Fruit fly (Drosophila melanogaster) whole organism, embryonic: ENCODE results near the gene CG34180.

Source experiments
- CG10565 ChIP-seq: fragments of 200-800 bp; sonication (Bioruptor generic); optimal IDR thresholded peaks from 3 replicates; lab custom pipeline; 2016; ENCODE audit warnings: missing biosample characterization, mild to moderate bottlenecking, missing genetic modification characterization
- CG11504 ChIP-seq: fragments of 200-800 bp; sonication (Bioruptor generic); optimal IDR thresholded peaks from 3 replicates; lab custom pipeline; 2019; ENCODE audit warnings: missing biosample characterization, mild to moderate bottlenecking, missing genetic modification characterization, moderate library complexity
- CG12769 ChIP-seq: fragments of 200-800 bp; sonication (Bioruptor generic); optimal IDR thresholded peaks from 2 replicates; lab custom pipeline; 2019; ENCODE audit warnings: missing biosample characterization, mild to moderate bottlenecking, missing genetic modification characterization, moderate library complexity
- CG17361 ChIP-seq: fragments of 200-800 bp; sonication (Bioruptor generic); IDR thresholded peaks from 3 replicates; pipeline ENCODE4 v1.3.6; 2022; ENCODE audit warnings: missing biosample characterization, missing genetic modification characterization
- CG17802 ChIP-seq: fragments of 200-800 bp; sonication (Bioruptor generic); optimal IDR thresholded peaks from 2 replicates; lab custom pipeline; 2018; ENCODE audit warnings: missing biosample characterization, mild to moderate bottlenecking, missing genetic modification characterization, moderate library complexity
- CG2202 ChIP-seq: fragments of 200-800 bp; sonication (Bioruptor generic); optimal IDR thresholded peaks from 2 replicates; lab custom pipeline; 2018; ENCODE audit warnings: missing biosample characterization, mild to moderate bottlenecking, missing genetic modification characterization
- CG2678 ChIP-seq: fragments of 200-800 bp; sonication (Bioruptor generic); optimal IDR thresholded peaks from 3 replicates; lab custom pipeline; 2019; ENCODE audit warnings: missing biosample characterization, mild to moderate bottlenecking, missing genetic modification characterization, moderate library complexity
- CG2889 ChIP-seq: fragments of 200-800 bp; sonication (Bioruptor generic); IDR thresholded peaks from 3 replicates; pipeline ENCODE4 v1.3.6; 2022; ENCODE audit warnings: missing biosample characterization, missing genetic modification characterization
- CG3847 ChIP-seq: fragments of 200-800 bp; sonication (Bioruptor generic); IDR thresholded peaks from 2 replicates; pipeline ENCODE4 v1.3.6; 2022; ENCODE audit warnings: missing biosample characterization, missing genetic modification characterization
- CG43689 ChIP-seq: fragments of 200-800 bp; sonication (Bioruptor generic); IDR thresholded peaks from 2 replicates; pipeline ENCODE4 v1.3.6; 2022; ENCODE audit warnings: missing biosample characterization, missing genetic modification characterization
- CG5180 ChIP-seq: fragments of 200-800 bp; sonication (Bioruptor generic); optimal IDR thresholded peaks from 3 replicates; lab custom pipeline; 2017; ENCODE audit warnings: missing biosample characterization, missing genetic modification characterization, mild to moderate bottlenecking, moderate library complexity, missing genetic modification reagents
- CG8281 ChIP-seq: fragments of 200-800 bp; sonication (Bioruptor generic); optimal IDR thresholded peaks from 2 replicates; lab custom pipeline; 2018; ENCODE audit warnings: missing biosample characterization, mild to moderate bottlenecking, missing genetic modification characterization, moderate library complexity
- CG8924 ChIP-seq: fragments of 200-800 bp; optimal IDR thresholded peaks from 3 replicates; lab custom pipeline; 2019; ENCODE audit warnings: missing biosample characterization, mild to moderate bottlenecking, missing genetic modification characterization, moderate library complexity
- CG9215 ChIP-seq: fragments of 200-800 bp; sonication (Bioruptor generic); IDR thresholded peaks from 2 replicates; pipeline ENCODE4 v1.3.6; 2022; ENCODE audit warnings: missing biosample characterization, missing genetic modification characterization
- CG9727 ChIP-seq: fragments of 200-800 bp; sonication (Bioruptor generic); optimal IDR thresholded peaks from 3 replicates; lab custom pipeline; 2017; ENCODE audit warnings: missing biosample characterization, mild to moderate bottlenecking, missing genetic modification characterization
- CHES-1-like ChIP-seq: fragments of 200-800 bp; sonication (Bioruptor generic); optimal IDR thresholded peaks from 2 replicates; lab custom pipeline; 2016; ENCODE audit warnings: missing biosample characterization, missing genetic modification characterization
- D19B ChIP-seq: fragments of 200-800 bp; sonication (Bioruptor generic); optimal IDR thresholded peaks from 2 replicates; lab custom pipeline; 2017; ENCODE audit warnings: missing biosample characterization, mild to moderate bottlenecking, missing genetic modification characterization
- HHEX ChIP-seq: fragments of 200-800 bp; sonication (Bioruptor generic); optimal IDR thresholded peaks from 3 replicates; lab custom pipeline; 2017; ENCODE audit warnings: missing biosample characterization, mild to moderate bottlenecking, missing genetic modification characterization, missing genetic modification reagents
- HLHmδ ChIP-seq: fragments of 200-800 bp; sonication (Bioruptor generic); optimal IDR thresholded peaks from 2 replicates; lab custom pipeline; 2018; ENCODE audit warnings: missing biosample characterization, mild to moderate bottlenecking, missing genetic modification characterization, moderate library complexity
- Hr51 ChIP-seq, 2 experiments: fragments of 200-800 bp; sonication (Bioruptor generic); optimal IDR thresholded peaks; 2 replicates in 1 of 2; 3 replicates in 1 of 2; lab custom pipeline; 2016 to 2018; ENCODE audit warnings: missing biosample characterization in 2 of 2, missing genetic modification characterization in 2 of 2, mild to moderate bottlenecking in 1 of 2, moderate library complexity in 1 of 2
- MTF-1 ChIP-seq: fragments of 200-800 bp; sonication (Bioruptor generic); optimal IDR thresholded peaks from 2 replicates; lab custom pipeline; 2018; ENCODE audit warnings: missing biosample characterization, mild to moderate bottlenecking, missing genetic modification characterization, borderline replicate concordance
- NC2β ChIP-seq: fragments of 200-800 bp; sonication (Bioruptor generic); optimal IDR thresholded peaks from 2 replicates; lab custom pipeline; 2016; ENCODE audit warnings: missing biosample characterization, missing genetic modification characterization
- Neu2 ChIP-seq: fragments of 200-800 bp; sonication (Bioruptor generic); optimal IDR thresholded peaks from 3 replicates; lab custom pipeline; 2016; ENCODE audit warnings: missing biosample characterization, missing genetic modification characterization, borderline replicate concordance
- Poxn ChIP-seq: fragments of 200-800 bp; sonication (Bioruptor generic); IDR thresholded peaks from 2 replicates; pipeline ENCODE4 v1.3.6; 2022; ENCODE audit warnings: missing biosample characterization, missing genetic modification characterization
- Ravus ChIP-seq: fragments of 200-800 bp; sonication (Bioruptor generic); IDR thresholded peaks from 2 replicates; pipeline ENCODE4 v1.3.6; 2022; ENCODE audit warnings: missing biosample characterization, missing genetic modification characterization
- Sox100B ChIP-seq: fragments of 200-800 bp; sonication (Bioruptor generic); optimal IDR thresholded peaks from 3 replicates; lab custom pipeline; 2018; ENCODE audit warnings: missing biosample characterization, mild to moderate bottlenecking, missing genetic modification characterization
- Usf ChIP-seq: fragments of 200-800 bp; sonication (Bioruptor generic); optimal IDR thresholded peaks from 2 replicates; lab custom pipeline; 2017; ENCODE audit warnings: missing genotype, missing biosample characterization, missing genetic modification characterization
- aop ChIP-seq: fragments of 200-800 bp; sonication (Bioruptor generic); IDR thresholded peaks from 2 replicates; pipeline ENCODE4 v1.3.6; 2022; ENCODE audit warnings: missing biosample characterization, missing genetic modification characterization
- ap ChIP-seq: fragments of 200-800 bp; sonication (Bioruptor generic); IDR thresholded peaks from 2 replicates; pipeline ENCODE4 v1.3.6; 2022; ENCODE audit warnings: missing biosample characterization, missing genetic modification characterization
- ara ChIP-seq: fragments of 200-800 bp; sonication (Bioruptor generic); IDR thresholded peaks from 2 replicates; pipeline ENCODE4 v1.3.6; 2022; ENCODE audit warnings: missing biosample characterization, missing genetic modification characterization
- ash1 ChIP-seq: fragments of 200-800 bp; sonication (Bioruptor generic); optimal IDR thresholded peaks from 2 replicates; lab custom pipeline; 2018; ENCODE audit warnings: missing biosample characterization, mild to moderate bottlenecking, missing genetic modification characterization
- cas ChIP-seq: fragments of 200-800 bp; sonication (Bioruptor generic); IDR thresholded peaks from 2 replicates; pipeline ENCODE4 v1.3.6; 2022; ENCODE audit warnings: missing biosample characterization, missing genetic modification characterization
- cato ChIP-seq: fragments of 200-800 bp; sonication (Bioruptor generic); optimal IDR thresholded peaks from 2 replicates; lab custom pipeline; 2016; ENCODE audit warnings: missing biosample characterization, missing genetic modification characterization, borderline replicate concordance
- chif ChIP-seq, 2 experiments: fragments of 200-800 bp; sonication (Bioruptor generic); optimal IDR thresholded peaks; 3 replicates each; lab custom pipeline; 2016; ENCODE audit warnings: missing biosample characterization in 2 of 2, missing genetic modification characterization in 2 of 2
- chm ChIP-seq: fragments of 200-800 bp; sonication (Bioruptor generic); IDR thresholded peaks from 2 replicates; pipeline ENCODE4 v1.3.6; 2022; ENCODE audit warnings: missing biosample characterization, missing genetic modification characterization
- exex ChIP-seq: fragments of 200-800 bp; sonication (Bioruptor generic); optimal IDR thresholded peaks from 4 replicates; lab custom pipeline; 2018; ENCODE audit warnings: missing biosample characterization, mild to moderate bottlenecking, missing genetic modification characterization, moderate library complexity
- eyg ChIP-seq: fragments of 200-800 bp; sonication (Bioruptor generic); optimal IDR thresholded peaks from 3 replicates; lab custom pipeline; 2016; ENCODE audit warnings: missing biosample characterization, missing genetic modification characterization
- ftz-f1 ChIP-seq: fragments of 200-800 bp; sonication (Bioruptor generic); optimal IDR thresholded peaks from 2 replicates; lab custom pipeline; 2016; ENCODE audit warnings: missing biosample characterization, missing genetic modification characterization
- gsb ChIP-seq: fragments of 200-800 bp; sonication (Bioruptor generic); IDR thresholded peaks from 2 replicates; pipeline ENCODE4 v1.3.6; 2022; ENCODE audit warnings: missing biosample characterization, missing genetic modification characterization
- hb ChIP-seq: fragments of 200-800 bp; sonication (Bioruptor generic); IDR thresholded peaks from 3 replicates; pipeline ENCODE4 v1.3.6; 2022; ENCODE audit warnings: missing biosample characterization, missing genetic modification characterization; ENCODE audit not compliant: partially characterized antibody
- inv ChIP-seq: fragments of 200-800 bp; sonication (Bioruptor generic); IDR thresholded peaks from 2 replicates; pipeline ENCODE4 v1.3.6; 2022; ENCODE audit warnings: missing biosample characterization, missing genetic modification characterization; ENCODE audit not compliant: partially characterized antibody
- jumu ChIP-seq: fragments of 200-800 bp; sonication (Bioruptor generic); optimal IDR thresholded peaks from 3 replicates; lab custom pipeline; 2016; ENCODE audit warnings: missing biosample characterization, missing genetic modification characterization
- knrl ChIP-seq: fragments of 200-800 bp; sonication (Bioruptor generic); IDR thresholded peaks from 3 replicates; pipeline ENCODE4 v1.3.6; 2022; ENCODE audit warnings: missing biosample characterization, missing genetic modification characterization; ENCODE audit not compliant: partially characterized antibody
- lmd ChIP-seq: fragments of 200-800 bp; sonication (Bioruptor generic); IDR thresholded peaks from 2 replicates; pipeline ENCODE4 v1.3.6; 2022; ENCODE audit warnings: missing biosample characterization, missing genetic modification characterization
- mld ChIP-seq: fragments of 200-800 bp; sonication (Bioruptor generic); IDR thresholded peaks from 3 replicates; pipeline ENCODE4 v1.3.6; 2022; ENCODE audit warnings: missing biosample characterization, missing genetic modification characterization; ENCODE audit not compliant: partially characterized antibody
- org-1 ChIP-seq: fragments of 200-800 bp; sonication (Bioruptor generic); optimal IDR thresholded peaks from 2 replicates; lab custom pipeline; 2017; ENCODE audit warnings: missing biosample characterization, missing genetic modification characterization
- ranshi ChIP-seq: fragments of 200-800 bp; sonication (Bioruptor generic); IDR thresholded peaks from 2 replicates; pipeline ENCODE4 v1.3.6; 2022; ENCODE audit warnings: missing biosample characterization, missing genetic modification characterization
- slbo ChIP-seq: fragments of 200-800 bp; sonication (Bioruptor generic); IDR thresholded peaks from 2 replicates; pipeline ENCODE4 v1.3.6; 2022; ENCODE audit warnings: missing biosample characterization, missing genetic modification characterization
- sob ChIP-seq: fragments of 200-800 bp; sonication (Bioruptor generic); IDR thresholded peaks from 2 replicates; pipeline ENCODE4 v1.3.6; 2022; ENCODE audit warnings: missing biosample characterization, missing genetic modification characterization
- trh ChIP-seq: fragments of 200-800 bp; sonication (Bioruptor generic); optimal IDR thresholded peaks from 2 replicates; lab custom pipeline; 2016; ENCODE audit warnings: missing biosample characterization, missing genetic modification characterization

The CG34180 gene

dm6 chr2L:6065823-6066222 lies 5.5 kb downstream of the CG34180 start, which contains the start of the genes Fbw5 and CG9147:
TSS of gene Fbw5 (minus strand) at chr2L:6065953.
TSS of gene CG9147 (plus strand) at chr2L:6065997.
- TF ChIP-seq chif (GFP tag; optimal IDR thresholded peaks at IDR 0.05; lab: Kevin White, UChicago) (peak; percentile 99 to 100), CG8924 (tag; lab: Kevin White, UChicago) (peak; percentile 100), exex (peak; percentile 94), HLHmδ (GFP tag; lab: Kevin White, UChicago) (peak; percentile 39), CG5180 (GFP tag; lab: Kevin White, UChicago) (peak; percentile 90), eyg (GFP tag; lab: Kevin White, UChicago) (peak; percentile 99), aop (GFP tag; lab: Robert Waterston, UW) (peak; percentile 96), Neu2 (GFP tag; lab: Kevin White, UChicago) (peak; percentile 98), HHEX (GFP tag; lab: Kevin White, UChicago) (peak; percentile 99), CG9727 (GFP tag; lab: Kevin White, UChicago) (peak; percentile 100), cato (GFP tag; lab: Kevin White, UChicago) (peak; percentile 99), CG9215 (peak; percentile 96), CG8281 (tag; lab: Kevin White, UChicago) (peak; percentile 94), ftz-f1 (GFP tag; lab: Kevin White, UChicago) (peak; percentile 96), chm (GFP tag; lab: Robert Waterston, UW) (peak; percentile 100), CG11504 (peak; percentile 99), D19B (GFP tag; lab: Kevin White, UChicago) (peak; percentile 100), ap (peak; percentile 99), jumu (GFP tag; lab: Kevin White, UChicago) (peak; percentile 99), CG10565 (peak; percentile 99), NC2β (peak; percentile 99), CHES-1-like (peak; percentile 99), Sox100B (GFP tag; lab: Kevin White, UChicago) (peak; percentile 99), CG43689 (GFP tag; lab: Robert Waterston, UW) (peak; percentile 99), inv (GFP tag; lab: Robert Waterston, UW) (peak; percentile 18; the same call in 1 of the 2 replicates), knrl (GFP tag; lab: Robert Waterston, UW) (0 out of 3 replicates have a peak, but pooled peaks have one; percentile 20), MTF-1 (GFP tag; lab: Kevin White, UChicago) (peak; percentile 97), CG2889 (GFP tag; lab: Robert Waterston, UW) (peak; percentile 99), ash1 (peak; percentile 97), CG17802 (peak; percentile 93), CG2678 (tag; lab: Kevin White, UChicago) (peak; percentile 100), CG2202 (tag; lab: Kevin White, UChicago) (peak; percentile 99), Usf (GFP tag; lab: Kevin White, UChicago) (peak; percentile 99), hb (GFP tag; lab: Robert Waterston, UW) (no peak), ranshi (GFP tag; lab: Robert Waterston, UW) (peak; percentile 100), lmd (peak; percentile 100), Poxn (GFP tag; lab: Robert Waterston, UW) (peak; percentile 99), gsb (GFP tag; lab: Robert Waterston, UW) (peak; percentile 99), CG3847 (peak; percentile 99), CG17361 (GFP tag; lab: Robert Waterston, UW) (peak; percentile 99), sob (GFP tag; lab: Robert Waterston, UW) (peak; percentile 100), CG12769 (peak; percentile 100), mld (GFP tag; lab: Robert Waterston, UW) (0 out of 3 replicates have a peak, but pooled peaks have one; percentile 33), slbo (peak; percentile 100), Ravus (GFP tag; lab: Robert Waterston, UW) (peak; percentile 99), Hr51 (GFP tag; optimal IDR thresholded peaks at IDR 0.05; lab: Kevin White, UChicago) (peak; percentile 99 to 100), cas (GFP tag; lab: Robert Waterston, UW) (peak; percentile 99), ara (GFP tag; lab: Robert Waterston, UW) (peak; percentile 100), trh (GFP tag; lab: Kevin White, UChicago) (peak; percentile 99), org-1 (GFP tag; lab: Kevin White, UChicago) (peak; percentile 99)
